Fruit fly (Drosophila melanogaster): ENCODE data around the gene CG33124.

DNA sequence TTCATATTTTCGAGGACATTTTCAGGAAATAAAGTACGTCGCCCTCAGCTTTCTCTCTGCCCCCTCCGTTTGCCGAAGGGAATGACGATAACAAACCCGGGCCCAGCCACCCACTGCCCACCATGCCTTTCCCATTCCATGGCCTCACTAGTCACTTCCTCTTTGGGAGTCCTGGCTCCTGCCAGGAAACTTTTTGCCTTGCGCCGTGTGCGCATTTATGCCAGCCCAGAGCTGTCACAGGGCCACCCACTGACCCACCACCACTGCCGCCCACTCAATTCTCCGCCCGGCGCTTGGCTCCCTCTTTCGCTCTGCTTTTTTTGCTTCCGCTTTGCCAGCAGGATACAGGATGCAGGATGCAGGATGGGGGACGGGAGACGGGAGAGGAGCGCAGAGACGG, 21.5 kb downstream of the CG33124 start:
- TF ChIP-seq CTCF (optimal IDR thresholded peaks at IDR 0.05) (no peak), CG8478 (optimal IDR thresholded peaks at IDR 0.05) (no peak)

Data from S2 (cell line).